Fruit fly (Drosophila melanogaster): Measurements from ENCODE around the gene yps.

dm6 chr3L:12115966-12116735 is 8.8 kb downstream of the yps start, which contains the start of gene vers:
- TF ChIP-seq HLH106 (tag; optimal IDR thresholded peaks at IDR 0.05), result peak; percentile 10
- no peak for TF ChIP-seq dmrt93B (GFP tag; optimal IDR thresholded peaks at IDR 0.05)
- no peak for TF ChIP-seq Dfd (GFP tag; optimal IDR thresholded peaks at IDR 0.05)
- no peak for TF ChIP-seq dl (GFP tag; optimal IDR thresholded peaks at IDR 0.05; ENCODE audit: insufficient read depth in 1 of 2, partially characterized antibody in 2 of 2)
- TF ChIP-seq Myc (optimal IDR thresholded peaks at IDR 0.05), result no peak
- TF ChIP-seq Rel (GFP tag; optimal IDR thresholded peaks at IDR 0.05), result no peak
- peak; percentile 36 for TF ChIP-seq Rel (tag; optimal IDR thresholded peaks at IDR 0.05)
- no peak for TF ChIP-seq woc (GFP tag; optimal IDR thresholded peaks at IDR 0.05)
- no peak for TF ChIP-seq Sp1 (GFP tag; optimal IDR thresholded peaks at IDR 0.05)
